Fruit fly (Drosophila melanogaster) whole organism, adult: Measurements from ENCODE around the gene Pen.
A peak's percentile ranks its signal among the peaks of the same experiment; 100 is the strongest.

Experiments used
- CG11617 ChIP-seq: fragments of 200-800 bp; sonication (Bioruptor generic); optimal IDR thresholded peaks from 2 replicates; lab custom pipeline; 2017; ENCODE audit warnings: mild to moderate bottlenecking, missing biosample characterization, missing genetic modification reagents, missing genetic modification characterization
- CG12768 ChIP-seq: fragments of 200-800 bp; sonication (Bioruptor generic); optimal IDR thresholded peaks from 2 replicates; lab custom pipeline; 2017; ENCODE audit warnings: missing biosample characterization, missing genetic modification characterization, mild to moderate bottlenecking, moderate library complexity, missing genetic modification reagents
- CG14711 ChIP-seq: fragments of 200-800 bp; sonication (Bioruptor generic); optimal IDR thresholded peaks from 2 replicates; lab custom pipeline; 2018; ENCODE audit warnings: missing biosample characterization, mild to moderate bottlenecking, missing genetic modification characterization, moderate library complexity
- CG1620 ChIP-seq: fragments of 200-800 bp; sonication (Bioruptor generic); optimal IDR thresholded peaks from 2 replicates; lab custom pipeline; 2016; ENCODE audit warnings: missing biosample characterization, missing genetic modification characterization
- CG33017 ChIP-seq: fragments of 200-800 bp; sonication (Bioruptor generic); optimal IDR thresholded peaks from 2 replicates; lab custom pipeline; 2018; ENCODE audit warnings: missing biosample characterization, mild to moderate bottlenecking, missing genetic modification characterization, moderate library complexity
- CG5204 ChIP-seq: fragments of 200-800 bp; sonication (Bioruptor generic); optimal IDR thresholded peaks from 2 replicates; lab custom pipeline; 2016; ENCODE audit warnings: missing biosample characterization, missing genetic modification characterization
- CG7045 ChIP-seq: fragments of 200-800 bp; sonication (Bioruptor generic); optimal IDR thresholded peaks from 2 replicates; lab custom pipeline; 2017; ENCODE audit warnings: missing biosample characterization, mild to moderate bottlenecking, missing genetic modification characterization
- CG7101 ChIP-seq: fragments of 200-800 bp; sonication (Bioruptor generic); optimal IDR thresholded peaks from 2 replicates; lab custom pipeline; 2018; ENCODE audit warnings: missing biosample characterization, mild to moderate bottlenecking, missing genetic modification characterization, moderate library complexity
- Clk ChIP-seq: fragments of 200-800 bp; sonication (Bioruptor generic); optimal IDR thresholded peaks from 2 replicates; lab custom pipeline; 2017; ENCODE audit warnings: missing biosample characterization, missing genetic modification characterization
- Crg-1 ChIP-seq: fragments of 200-800 bp; sonication (Bioruptor generic); optimal IDR thresholded peaks from 2 replicates; lab custom pipeline; 2016; ENCODE audit warnings: missing biosample characterization, missing genetic modification characterization
- Hr96 ChIP-seq: fragments of 200-800 bp; sonication (Bioruptor generic); optimal IDR thresholded peaks from 2 replicates; lab custom pipeline; 2016; ENCODE audit warnings: missing biosample characterization, missing genetic modification characterization
- Mnt ChIP-seq: fragments of 200-800 bp; sonication (Bioruptor generic); optimal IDR thresholded peaks from 2 replicates; lab custom pipeline; 2016; ENCODE audit warnings: missing biosample characterization, mild to moderate bottlenecking, missing genetic modification characterization
- bab1 ChIP-seq: fragments of 200-800 bp; sonication (Bioruptor generic); optimal IDR thresholded peaks from 3 replicates; lab custom pipeline; 2019; ENCODE audit warnings: missing biosample characterization, mild to moderate bottlenecking, missing genetic modification characterization, moderate library complexity
- cic ChIP-seq: fragments of 200-800 bp; sonication (Bioruptor generic); optimal IDR thresholded peaks from 2 replicates; lab custom pipeline; 2017; ENCODE audit warnings: missing biosample characterization, mild to moderate bottlenecking, missing genetic modification characterization, moderate library complexity
- cnc ChIP-seq, 2 experiments: fragments of >200 bp; optimal IDR thresholded peaks; 2 replicates each; lab custom pipeline; 2017
- kay ChIP-seq: fragments of 200-800 bp; sonication (Bioruptor generic); peaks from one replicate; lab custom pipeline; 2016; ENCODE audit warnings: missing biosample characterization, missing genetic modification characterization, borderline replicate concordance
- ovo ChIP-seq: fragments of 200-800 bp; sonication (Bioruptor generic); optimal IDR thresholded peaks from 2 replicates; lab custom pipeline; 2016; ENCODE audit warnings: missing biosample characterization, missing genetic modification characterization
- pad ChIP-seq: fragments of 200-800 bp; sonication (Bioruptor generic); optimal IDR thresholded peaks from 3 replicates; lab custom pipeline; 2017; ENCODE audit warnings: missing biosample characterization, missing genetic modification characterization, mild to moderate bottlenecking, moderate library complexity, missing genetic modification reagents
- tj ChIP-seq: fragments of 200-800 bp; sonication (Bioruptor generic); optimal IDR thresholded peaks from 3 replicates; lab custom pipeline; 2017; ENCODE audit warnings: missing biosample characterization, mild to moderate bottlenecking, missing genetic modification characterization, moderate library complexity
- toe ChIP-seq: fragments of 200-800 bp; sonication (Bioruptor generic); optimal IDR thresholded peaks from 2 replicates; lab custom pipeline; 2016; ENCODE audit warnings: missing biosample characterization, missing genetic modification characterization

Pen gene

DNA sequence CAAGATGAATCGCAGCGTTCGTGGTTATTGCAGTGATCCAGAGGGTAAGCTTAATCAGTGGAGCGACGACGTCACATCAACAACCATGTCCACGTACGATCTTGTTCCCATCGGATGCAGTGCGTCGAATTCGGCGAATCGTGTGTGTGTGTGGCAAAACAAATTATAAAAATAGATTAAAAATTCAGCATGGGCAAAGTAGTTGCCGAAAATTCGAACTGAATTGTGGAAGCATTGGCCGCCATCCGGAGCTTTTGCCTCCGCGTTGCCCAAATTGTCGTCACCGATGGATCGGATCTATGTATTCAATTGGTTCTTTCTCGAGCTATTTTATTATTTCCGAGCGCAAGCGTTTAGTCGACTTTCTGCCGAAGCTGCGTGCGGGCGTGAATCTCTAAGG lies 3.8 kb downstream of the Pen start, which contains the start of gene Spn31A:
Gene Spn31A, plus strand, starts transcription at position 301 of the 400 bp plus-strand sequence.
- TF ChIP-seq bab1, result no peak
- TF ChIP-seq CG5204 (GFP tag; lab: Kevin White, UChicago), result no peak
- no peak for TF ChIP-seq CG7045 (GFP tag; lab: Kevin White, UChicago)
- TF ChIP-seq CG7101 (tag; lab: Kevin White, UChicago), result no peak
- no peak for TF ChIP-seq CG33017 (tag; lab: Kevin White, UChicago)
- no peak for TF ChIP-seq Hr96 (GFP tag; lab: Kevin White, UChicago)
- no peak for TF ChIP-seq Crg-1
- no peak for TF ChIP-seq CG1620 (GFP tag; lab: Kevin White, UChicago)
- TF ChIP-seq tj (GFP tag; lab: Kevin White, UChicago), result no peak
- TF ChIP-seq cic (GFP tag; lab: Kevin White, UChicago), result no peak
- TF ChIP-seq ovo (GFP tag; lab: Kevin White, UChicago), result no peak
- no peak for TF ChIP-seq CG12768 (GFP tag; lab: Kevin White, UChicago)
- no peak for TF ChIP-seq CG14711 (tag; lab: Kevin White, UChicago)
- no peak for TF ChIP-seq toe (GFP tag; lab: Kevin White, UChicago)
- no peak for TF ChIP-seq cnc (optimal IDR thresholded peaks at IDR 0.05; lab: Kevin White, UChicago)
- TF ChIP-seq CG11617 (GFP tag; lab: Kevin White, UChicago), result no peak
- TF ChIP-seq Clk (GFP tag; lab: Kevin White, UChicago), result no peak
- TF ChIP-seq pad (GFP tag; lab: Kevin White, UChicago), result no peak

DNA sequence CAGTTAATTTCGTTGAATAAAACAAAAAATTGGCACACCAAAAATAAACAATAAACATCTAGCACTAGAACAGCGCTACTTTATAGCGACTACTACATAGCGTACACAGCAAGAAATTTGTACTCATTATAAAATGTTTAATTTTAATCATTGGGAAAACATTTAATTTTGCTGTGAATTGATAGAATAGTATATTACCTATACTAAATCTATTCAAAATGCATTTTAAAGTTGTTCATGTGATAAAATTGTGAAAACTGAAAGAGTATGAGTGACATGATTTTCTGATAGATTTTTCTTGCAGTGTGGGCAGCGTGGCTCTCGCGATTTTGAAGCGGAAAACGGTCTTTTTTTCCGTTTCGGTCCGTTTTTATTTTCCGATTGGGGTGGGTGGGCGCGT lies 4.6 kb downstream of the Pen start:
- TF ChIP-seq CG7101 (tag; lab: Kevin White, UChicago) (no peak), CG11617 (GFP tag; lab: Kevin White, UChicago) (no peak), Crg-1 (no peak), tj (GFP tag; lab: Kevin White, UChicago) (no peak), bab1 (peak; percentile 29)

DNA sequence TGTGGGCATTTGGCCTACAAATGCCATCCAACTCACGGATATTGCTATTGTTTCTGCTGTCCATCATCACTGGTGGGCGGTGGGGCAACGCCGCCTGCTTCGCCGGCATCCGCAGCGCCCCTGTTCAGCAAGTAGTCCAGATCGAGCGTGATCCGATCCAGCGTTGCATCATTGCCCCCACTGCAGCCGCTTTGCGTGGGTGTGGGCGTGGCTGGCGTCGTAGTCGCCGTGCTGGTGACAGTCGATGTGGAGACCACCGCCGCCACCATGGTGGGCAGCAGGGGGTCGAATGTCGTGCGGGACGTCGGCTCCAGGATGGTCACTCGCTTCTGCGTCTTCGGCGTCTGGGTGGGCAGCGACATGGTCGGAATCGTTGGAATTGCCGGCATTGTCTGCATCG lies 8.1 kb downstream of the Pen start:
- TF ChIP-seq pad (GFP tag; lab: Kevin White, UChicago) (no peak), CG33017 (tag; lab: Kevin White, UChicago) (no peak), cnc (optimal IDR thresholded peaks at IDR 0.05; lab: Kevin White, UChicago) (no peak), CG12768 (GFP tag; lab: Kevin White, UChicago) (no peak)

DNA sequence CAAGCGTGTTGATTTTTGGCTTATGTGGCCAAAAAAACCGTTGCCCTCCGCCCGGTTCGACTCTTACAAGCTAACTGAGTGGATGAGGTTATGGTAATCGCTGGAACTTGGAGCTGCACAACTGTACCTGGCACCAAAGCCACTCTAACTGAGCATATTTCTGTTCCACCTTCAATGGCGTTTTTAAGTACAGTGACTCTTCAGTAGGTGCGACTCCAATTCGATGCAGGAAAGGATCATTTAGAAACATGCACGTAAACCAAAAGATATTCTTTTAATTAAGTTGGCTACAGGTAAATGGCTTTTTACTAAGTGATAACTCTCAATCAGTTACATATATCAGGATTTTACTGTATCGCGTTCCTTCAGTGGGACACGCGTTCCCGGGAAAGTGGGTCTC lies 35.6 kb downstream of the Pen start, which contains the start of gene CG13133:
Gene CG13133, minus strand, starts transcription at position 101 of the 400 bp plus-strand sequence.
- TF ChIP-seq CG14711 (tag; lab: Kevin White, UChicago) (no peak), Clk (GFP tag; lab: Kevin White, UChicago) (no peak)

DNA sequence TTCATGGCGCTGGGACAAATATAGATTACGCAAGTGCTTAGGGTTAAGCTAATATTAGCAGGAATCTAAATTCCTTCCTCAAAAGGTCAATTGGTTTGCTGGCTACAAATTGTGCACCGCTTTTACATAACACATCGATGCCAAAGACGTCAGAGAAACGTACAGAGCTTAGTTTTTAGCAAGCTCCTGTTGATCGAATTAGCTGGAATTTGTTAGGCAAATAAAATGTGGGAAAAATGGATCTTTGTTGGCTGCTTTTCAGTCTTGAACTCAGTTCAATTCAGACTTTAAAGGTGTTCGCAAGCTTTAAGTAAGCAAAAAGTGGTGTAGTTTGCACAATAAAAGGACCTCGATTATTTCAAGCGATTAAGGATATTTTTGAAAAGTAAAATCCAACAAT lies 37.1 kb downstream of the Pen start, which contains the start of gene CG34109:
Gene CG34109, plus strand, starts transcription at position 301 of the 400 bp plus-strand sequence.
- no peak for TF ChIP-seq kay (GFP tag; lab: Kevin White, UChicago)
- TF ChIP-seq Mnt (GFP tag; lab: Kevin White, UChicago), result no peak
- no peak for TF ChIP-seq CG5204 (GFP tag; lab: Kevin White, UChicago)
- no peak for TF ChIP-seq CG14711 (tag; lab: Kevin White, UChicago)
- no peak for TF ChIP-seq Clk (GFP tag; lab: Kevin White, UChicago)
- TF ChIP-seq ovo (GFP tag; lab: Kevin White, UChicago), result no peak
- TF ChIP-seq CG1620 (GFP tag; lab: Kevin White, UChicago), result no peak
- TF ChIP-seq Crg-1, result no peak
- no peak for TF ChIP-seq CG7101 (tag; lab: Kevin White, UChicago)
- no peak for TF ChIP-seq pad (GFP tag; lab: Kevin White, UChicago)
- no peak for TF ChIP-seq cnc (optimal IDR thresholded peaks at IDR 0.05; lab: Kevin White, UChicago)
- TF ChIP-seq CG33017 (tag; lab: Kevin White, UChicago), result no peak
- TF ChIP-seq CG7045 (GFP tag; lab: Kevin White, UChicago), result no peak
- no peak for TF ChIP-seq Hr96 (GFP tag; lab: Kevin White, UChicago)
- no peak for TF ChIP-seq CG12768 (GFP tag; lab: Kevin White, UChicago)
- no peak for TF ChIP-seq CG11617 (GFP tag; lab: Kevin White, UChicago)
- no peak for TF ChIP-seq cic (GFP tag; lab: Kevin White, UChicago)
- TF ChIP-seq toe (GFP tag; lab: Kevin White, UChicago), result no peak
- TF ChIP-seq tj (GFP tag; lab: Kevin White, UChicago), result no peak

DNA sequence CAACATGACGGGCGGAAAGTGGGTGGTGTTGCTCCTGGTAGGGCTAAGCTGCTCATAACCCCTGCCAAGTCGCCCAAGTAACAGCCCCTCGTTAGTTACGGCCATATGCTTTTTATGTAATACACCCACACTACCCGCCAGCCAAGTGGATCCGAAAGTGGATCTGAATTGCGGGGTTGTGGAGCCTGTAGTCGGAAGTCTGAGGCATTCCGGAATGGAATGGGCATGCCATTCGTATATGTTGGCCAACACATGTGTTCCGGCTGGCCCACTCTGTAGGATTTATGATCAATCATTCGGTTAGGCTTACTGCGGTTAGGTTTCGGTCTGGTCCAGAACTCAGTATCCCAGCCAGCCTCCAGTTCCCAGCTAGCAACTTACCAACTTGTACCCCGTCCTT lies 39.4 kb downstream of the Pen start:
- no peak for TF ChIP-seq ovo (GFP tag; lab: Kevin White, UChicago)
- no peak for TF ChIP-seq CG12768 (GFP tag; lab: Kevin White, UChicago)
- TF ChIP-seq Clk (GFP tag; lab: Kevin White, UChicago), result no peak
- no peak for TF ChIP-seq CG7101 (tag; lab: Kevin White, UChicago)
- no peak for TF ChIP-seq tj (GFP tag; lab: Kevin White, UChicago)
- TF ChIP-seq Crg-1, result no peak
- no peak for TF ChIP-seq Hr96 (GFP tag; lab: Kevin White, UChicago)
- no peak for TF ChIP-seq CG33017 (tag; lab: Kevin White, UChicago)
- no peak for TF ChIP-seq CG7045 (GFP tag; lab: Kevin White, UChicago)
- no peak for TF ChIP-seq pad (GFP tag; lab: Kevin White, UChicago)
- TF ChIP-seq CG1620 (GFP tag; lab: Kevin White, UChicago), result no peak
- no peak for TF ChIP-seq toe (GFP tag; lab: Kevin White, UChicago)
- no peak for TF ChIP-seq kay (GFP tag; lab: Kevin White, UChicago)
- TF ChIP-seq CG5204 (GFP tag; lab: Kevin White, UChicago), result no peak
- TF ChIP-seq CG11617 (GFP tag; lab: Kevin White, UChicago), result no peak
- TF ChIP-seq Mnt (GFP tag; lab: Kevin White, UChicago), result no peak
- no peak for TF ChIP-seq CG14711 (tag; lab: Kevin White, UChicago)
- no peak for TF ChIP-seq cic (GFP tag; lab: Kevin White, UChicago)
- TF ChIP-seq bab1, result no peak
